Fruit fly (Drosophila melanogaster): ENCODE data around the gene CG31183.

- no peak for TF ChIP-seq Eip78C (GFP tag)
- no peak for TF ChIP-seq CG6276 (GFP tag; optimal IDR thresholded peaks at IDR 0.05)
- TF ChIP-seq CG31627 (GFP tag; optimal IDR thresholded peaks at IDR 0.05): no peak
- no peak for TF ChIP-seq Ets21C (GFP tag; optimal IDR thresholded peaks at IDR 0.05)
- no peak for TF ChIP-seq CG16779 (tag; optimal IDR thresholded peaks at IDR 0.05)
- no peak for TF ChIP-seq Sox102F (GFP tag; optimal IDR thresholded peaks at IDR 0.05)
Measured at dm6 chr3R:15913231-15913630, 37.5 kb upstream of the CG31183 start.

Data from whole organism, prepupa.